Fruit fly (Drosophila melanogaster) Kc167 (cell line): ENCODE data around the gene Nup93-1.

Experiments used
- Sin3A ChIP-seq: fragments of >200 bp; optimal IDR thresholded peaks from 2 replicates; lab custom pipeline; 2018; ENCODE audit warnings: missing external identifiers
- h ChIP-seq: fragments of >200 bp; optimal IDR thresholded peaks from 3 replicates; lab custom pipeline; 2018; ENCODE audit warnings: missing external identifiers
- insv ChIP-seq: fragments of >200 bp; optimal IDR thresholded peaks from 3 replicates; lab custom pipeline; 2018; ENCODE audit warnings: missing external identifiers
- psq ChIP-seq: fragments of >200 bp; optimal IDR thresholded peaks from 2 replicates; lab custom pipeline; 2017; ENCODE audit warnings: missing external identifiers
- ttk ChIP-seq: sonication (Bioruptor generic); optimal IDR thresholded peaks from 2 replicates; lab custom pipeline; 2017; ENCODE audit warnings: missing external identifiers

dm6 chrX:13822753-13823152 lies at the start of gene Nup93-1:
- TF ChIP-seq psq (lab: Kevin White, UChicago), result no peak
- no peak for TF ChIP-seq insv (lab: Kevin White, UChicago)
- no peak for TF ChIP-seq Sin3A (lab: Kevin White, UChicago)
- no peak for TF ChIP-seq ttk (lab: Kevin White, UChicago)
- no peak for TF ChIP-seq h
